Fruit fly (Drosophila melanogaster) whole organism, wandering third instar larva: ENCODE measurements around the gene CG33777.

ENCODE experiments used
- pan ChIP-seq: fragments of >200 bp; optimal IDR thresholded peaks from 2 replicates; lab custom pipeline; 2017
- usp ChIP-seq: fragments of >200 bp; optimal IDR thresholded peaks from 2 replicates; lab custom pipeline; 2017; ENCODE audit warnings: missing biosample characterization, missing genetic modification characterization

- TF ChIP-seq usp (no peak), pan (lab: Kevin White, UChicago) (no peak)
These were observed 9.3 kb downstream of the CG33777 start for dm6 chr3L:4545731-4546130.
